Worm (Caenorhabditis elegans) whole organism, L2 larva: ENCODE measurements around the gene C54F6.18.

ENCODE experiments used
- R02D3.7 ChIP-seq: fragments of 150-350 bp; optimal IDR thresholded peaks from 2 replicates; lab custom pipeline; 2014; ENCODE audit warnings: missing biosample characterization, missing genetic modification characterization
- elt-3 ChIP-seq: sonication (generic microtip); optimal IDR thresholded peaks from 2 replicates; lab custom pipeline; 2017; ENCODE audit warnings: missing biosample characterization, missing genetic modification characterization
- mdl-1 ChIP-seq, 2 experiments: fragments of 150-350 bp in 1 of 2; sonication (generic microtip) in 1 of 2; optimal IDR thresholded peaks; 2 replicates each; lab custom pipeline; 2017; ENCODE audit warnings: missing biosample characterization in 2 of 2, missing genetic modification characterization in 2 of 2
- nhr-21 ChIP-seq: fragments of 150-350 bp; optimal IDR thresholded peaks from 2 replicates; lab custom pipeline; 2014; ENCODE audit warnings: missing biosample characterization, missing genetic modification characterization
- snpc-4 ChIP-seq: fragments of 150-350 bp; optimal IDR thresholded peaks from 2 replicates; lab custom pipeline; 2014; ENCODE audit warnings: missing biosample characterization, missing genetic modification characterization

DNA sequence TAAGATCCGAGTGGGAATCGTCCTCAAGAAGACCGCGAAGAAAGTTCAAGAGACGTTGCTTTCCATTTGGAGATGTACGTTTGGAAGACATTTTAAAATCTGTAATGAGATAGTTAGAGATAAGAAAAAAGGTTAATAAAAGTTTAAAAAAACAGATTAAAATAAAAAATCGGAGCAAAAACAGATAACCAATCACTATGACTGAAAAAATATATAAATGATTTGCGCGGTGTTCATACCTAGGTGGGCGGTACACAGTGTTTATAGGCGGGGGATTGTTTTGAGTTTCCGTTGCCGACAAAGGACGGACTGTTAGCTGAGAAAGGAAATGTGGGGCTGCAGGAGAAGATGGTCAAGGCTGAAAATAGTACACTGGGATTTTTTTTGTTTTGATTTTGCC lies 32.9 kb downstream of the C54F6.18 start, which contains the start of gene ets-7:
- TF ChIP-seq R02D3.7 (tag; lab: Kevin White, UChicago): no peak
- no peak for TF ChIP-seq snpc-4 (tag; lab: Kevin White, UChicago)
- no peak for TF ChIP-seq elt-3 (tag; lab: Kevin White, UChicago)
- no peak for TF ChIP-seq mdl-1 (tag; optimal IDR thresholded peaks at IDR 0.05; lab: Kevin White, UChicago)
- no peak for TF ChIP-seq nhr-21
